Fruit fly (Drosophila melanogaster): ENCODE measurements around the gene CG15452.

CG15452 gene

dm6 chrX:20728591-20728990 lies 17.2 kb downstream of the CG15452 start (continued):
- TF ChIP-seq nerfin-1 (tag; optimal IDR thresholded peaks at IDR 0.05), result no peak
- no peak for TF ChIP-seq Sox100B (GFP tag; optimal IDR thresholded peaks at IDR 0.05)
- peak; percentile 2 for TF ChIP-seq nmo (GFP tag; optimal IDR thresholded peaks at IDR 0.05)
- peak; percentile 37 for TF ChIP-seq CG10979 (tag; optimal IDR thresholded peaks at IDR 0.05)
- peak in 1 of 3 experiments; percentile 39 for TF ChIP-seq lola (GFP tag; optimal IDR thresholded peaks at IDR 0.05)
- no peak for TF ChIP-seq CG34376 (GFP tag; optimal IDR thresholded peaks at IDR 0.05)
- peak; percentile 12 for TF ChIP-seq CG33557 (GFP tag; optimal IDR thresholded peaks at IDR 0.05)
- peak; percentile 20 for TF ChIP-seq CG7839 (tag; optimal IDR thresholded peaks at IDR 0.05)
- no peak for TF ChIP-seq slbo (GFP tag; IDR thresholded peaks at IDR 0.05)
- TF ChIP-seq Xbp1 (GFP tag; optimal IDR thresholded peaks at IDR 0.05), result no peak
- TF ChIP-seq CG11696 (GFP tag; IDR thresholded peaks at IDR 0.05), result no peak
- TF ChIP-seq nau (GFP tag; optimal IDR thresholded peaks at IDR 0.05), result no peak
- TF ChIP-seq schlank (tag; optimal IDR thresholded peaks at IDR 0.05), result no peak
- TF ChIP-seq Blimp-1 (GFP tag; optimal IDR thresholded peaks at IDR 0.05), result peak; percentile 15
- no peak for TF ChIP-seq insv (GFP tag; optimal IDR thresholded peaks at IDR 0.05)
- peak; percentile 26 for TF ChIP-seq dmrt99B (tag; optimal IDR thresholded peaks at IDR 0.05)
- no peak for TF ChIP-seq mirr (GFP tag; optimal IDR thresholded peaks at IDR 0.05)
- TF ChIP-seq CG32532 (GFP tag; IDR thresholded peaks at IDR 0.05), result no peak
- peak in 1 of 2 experiments; percentile 22 for TF ChIP-seq bsh (GFP tag; optimal IDR thresholded peaks at IDR 0.05)
- TF ChIP-seq dmrt11E (tag; optimal IDR thresholded peaks at IDR 0.05), result peak; percentile 30
- no peak for TF ChIP-seq CG3065 (GFP tag; optimal IDR thresholded peaks at IDR 0.05)
- no peak for TF ChIP-seq CG31365 (tag; optimal IDR thresholded peaks at IDR 0.05)
- no peak for TF ChIP-seq CG4404 (GFP tag; IDR thresholded peaks at IDR 0.05)
- TF ChIP-seq YL-1 (GFP tag; optimal IDR thresholded peaks at IDR 0.05), result no peak
- TF ChIP-seq CG11398 (GFP tag; optimal IDR thresholded peaks at IDR 0.05), result no peak
- TF ChIP-seq Max (GFP tag; optimal IDR thresholded peaks at IDR 0.05), result no peak
- TF ChIP-seq row (GFP tag; IDR thresholded peaks at IDR 0.05), result peak; percentile 24; the same call in 1 of the 3 replicates
- TF ChIP-seq cg (GFP tag; optimal IDR thresholded peaks at IDR 0.05), result no peak
- no peak for TF ChIP-seq E2f2 (GFP tag; IDR thresholded peaks at IDR 0.05)
- TF ChIP-seq CG10267 (tag; optimal IDR thresholded peaks at IDR 0.05), result no peak
- TF ChIP-seq Camta (GFP tag; optimal IDR thresholded peaks at IDR 0.05), result no peak
- TF ChIP-seq HLH4C (GFP tag; IDR thresholded peaks at IDR 0.05; ENCODE audit: partially characterized antibody), result no peak
- no peak for TF ChIP-seq Atf6 (GFP tag; IDR thresholded peaks at IDR 0.05)
- TF ChIP-seq lbe (GFP tag; optimal IDR thresholded peaks at IDR 0.05), result no peak
- no peak for TF ChIP-seq bab2 (GFP tag; optimal IDR thresholded peaks at IDR 0.05)
- no peak for TF ChIP-seq vfl (GFP tag; optimal IDR thresholded peaks at IDR 0.05)
- TF ChIP-seq fd64A (GFP tag; optimal IDR thresholded peaks at IDR 0.05), result no peak
- TF ChIP-seq CG11504 (tag; optimal IDR thresholded peaks at IDR 0.05), result peak; percentile 27
- TF ChIP-seq CG31224 (GFP tag; IDR thresholded peaks at IDR 0.05), result no peak
- TF ChIP-seq CG2712 (tag; optimal IDR thresholded peaks at IDR 0.05), result peak; percentile 29
- TF ChIP-seq Atf-2 (GFP tag; optimal IDR thresholded peaks at IDR 0.05), result no peak
- no peak for TF ChIP-seq Rfx (GFP tag; IDR thresholded peaks at IDR 0.05)
- no peak for TF ChIP-seq CG10274 (GFP tag; optimal IDR thresholded peaks at IDR 0.05)
- TF ChIP-seq CG1832 (GFP tag; optimal IDR thresholded peaks at IDR 0.05), result no peak
- no peak for TF ChIP-seq dysf (GFP tag; IDR thresholded peaks at IDR 0.05)
- TF ChIP-seq wor (GFP tag; IDR thresholded peaks at IDR 0.05), result no peak
- TF ChIP-seq CG8089 (GFP tag; optimal IDR thresholded peaks at IDR 0.05), result no peak
- TF ChIP-seq ro (GFP tag; IDR thresholded peaks at IDR 0.05), result no peak
- TF ChIP-seq CG18262 (tag; optimal IDR thresholded peaks at IDR 0.05), result peak; percentile 27
- peak; percentile 3 for TF ChIP-seq CG13424 (tag; optimal IDR thresholded peaks at IDR 0.05)
